Worm (Caenorhabditis elegans) whole organism, early embryonic: ENCODE data around the gene ztf-22.

ENCODE experiments used
- B0310.2 ChIP-seq: sonication (generic microtip); optimal IDR thresholded peaks from 2 replicates; lab custom pipeline; 2016; ENCODE audit warnings: mild to moderate bottlenecking, missing genetic modification characterization, missing compliant biosample characterization
- F13C5.2 ChIP-seq: sonication (generic microtip); optimal IDR thresholded peaks from 2 replicates; lab custom pipeline; 2017; ENCODE audit warnings: mild to moderate bottlenecking, missing genetic modification characterization, inconsistent platforms, missing compliant biosample characterization
- ama-1 ChIP-seq: fragments of 150-350 bp; optimal IDR thresholded peaks from 2 replicates; lab custom pipeline; 2014
- ceh-13 ChIP-seq: fragments of 200-800 bp; sonication (Bioruptor generic); optimal IDR thresholded peaks from 2 replicates; lab custom pipeline; 2018; ENCODE audit warnings: mild to moderate bottlenecking, missing genetic modification characterization, missing compliant biosample characterization
- ets-7 ChIP-seq: sonication (generic microtip); optimal IDR thresholded peaks from 2 replicates; lab custom pipeline; 2016; ENCODE audit warnings: missing genotype, missing genetic modification characterization, missing compliant biosample characterization
- hmg-4 ChIP-seq: fragments of 200-800 bp; sonication (Bioruptor generic); optimal IDR thresholded peaks from 2 replicates; lab custom pipeline; 2018; ENCODE audit warnings: mild to moderate bottlenecking, missing genetic modification characterization, missing compliant biosample characterization
- hnd-1 ChIP-seq: sonication (generic microtip); optimal IDR thresholded peaks from 2 replicates; lab custom pipeline; 2016; ENCODE audit warnings: missing genetic modification characterization, missing compliant biosample characterization
- scrt-1 ChIP-seq: fragments of 200-800 bp; sonication (Bioruptor generic); IDR thresholded peaks from 2 replicates; pipeline ENCODE4 v1.3.6; 2022; ENCODE audit warnings: missing genetic modification characterization, missing compliant biosample characterization
- sea-1 ChIP-seq: fragments of 200-800 bp; sonication (Bioruptor generic); conservative IDR thresholded peaks from 2 replicates; pipeline ENCODE4 v1.3.6; 2022; ENCODE audit warnings: missing genetic modification characterization, missing compliant biosample characterization
- tbx-11 ChIP-seq: fragments of 200-800 bp; sonication (Bioruptor generic); IDR thresholded peaks from 2 replicates; pipeline ENCODE4 v1.3.6; 2022; ENCODE audit warnings: missing genetic modification characterization, missing compliant biosample characterization
- tbx-37 ChIP-seq: fragments of 200-800 bp; sonication (Bioruptor generic); conservative IDR thresholded peaks from 2 replicates; pipeline ENCODE4 v1.3.6; 2022; ENCODE audit warnings: missing genetic modification reagents, missing genetic modification characterization, missing compliant biosample characterization

DNA sequence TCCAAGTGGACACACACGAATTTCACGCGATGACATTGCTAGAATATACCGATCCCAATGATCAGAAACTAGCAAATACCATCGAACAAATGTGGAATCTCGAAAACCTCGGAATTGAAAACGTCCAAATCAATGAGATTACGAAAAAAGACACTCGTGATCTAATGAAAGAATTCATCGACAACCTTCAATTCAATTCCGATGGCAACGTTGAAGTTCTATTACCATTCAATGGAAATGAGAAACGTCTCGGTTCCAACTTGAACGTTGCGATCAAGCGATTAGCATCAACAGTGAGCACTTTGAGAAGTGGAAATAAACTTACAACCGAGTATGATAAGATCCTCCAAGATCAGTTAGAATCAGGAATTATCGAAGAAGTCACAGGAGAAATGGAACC, 30.3 kb downstream of the ztf-22 start:
- TF ChIP-seq B0310.2 (tag; lab: Kevin White, UChicago) = no peak
- no peak for TF ChIP-seq sea-1 (GFP tag; lab: Robert Waterston, UW)
- no peak for TF ChIP-seq ets-7 (tag; lab: Kevin White, UChicago)
- no peak for TF ChIP-seq F13C5.2 (tag; lab: Kevin White, UChicago)
- TF ChIP-seq ceh-13 = no peak
- TF ChIP-seq tbx-11 (GFP tag; lab: Robert Waterston, UW) = no peak
- no peak for TF ChIP-seq hnd-1
- TF ChIP-seq ama-1 = no peak
- no peak for TF ChIP-seq scrt-1
- no peak for TF ChIP-seq tbx-37 (GFP tag; lab: Robert Waterston, UW)
- no peak for TF ChIP-seq hmg-4 (GFP tag; lab: Kevin White, UChicago)
